Fruit fly (Drosophila melanogaster) whole organism, embryonic: ENCODE results near the gene CG7627.

ENCODE experiments used
- CG6683 ChIP-seq: fragments of 200-800 bp; sonication (Bioruptor generic); optimal IDR thresholded peaks from 2 replicates; lab custom pipeline; 2017; ENCODE audit warnings: missing biosample characterization, mild to moderate bottlenecking, missing genetic modification characterization, missing genetic modification reagents
- CG8359 ChIP-seq: fragments of 200-800 bp; sonication (Bioruptor generic); optimal IDR thresholded peaks from 2 replicates; lab custom pipeline; 2017; ENCODE audit warnings: missing biosample characterization, mild to moderate bottlenecking, missing genetic modification characterization, borderline replicate concordance
- CG9437 ChIP-seq: fragments of 200-800 bp; sonication (Bioruptor generic); optimal IDR thresholded peaks from 2 replicates; lab custom pipeline; 2018; ENCODE audit warnings: missing biosample characterization, mild to moderate bottlenecking, missing genetic modification characterization
- HHEX ChIP-seq: fragments of 200-800 bp; sonication (Bioruptor generic); optimal IDR thresholded peaks from 3 replicates; lab custom pipeline; 2017; ENCODE audit warnings: missing biosample characterization, mild to moderate bottlenecking, missing genetic modification characterization, missing genetic modification reagents
- Hmr ChIP-seq: fragments of 200-800 bp; sonication (Bioruptor generic); optimal IDR thresholded peaks from 3 replicates; lab custom pipeline; 2017; ENCODE audit warnings: mild to moderate bottlenecking, missing biosample characterization, missing genetic modification reagents, missing genetic modification characterization
- Meics ChIP-seq: fragments of 200-800 bp; sonication (Bioruptor generic); optimal IDR thresholded peaks from 2 replicates; lab custom pipeline; 2017; ENCODE audit warnings: missing biosample characterization, mild to moderate bottlenecking, missing genetic modification characterization
- Vsx1 ChIP-seq: fragments of 200-800 bp; sonication (Bioruptor generic); optimal IDR thresholded peaks from 2 replicates; lab custom pipeline; 2017; ENCODE audit warnings: missing biosample characterization, mild to moderate bottlenecking, missing genetic modification characterization, missing genetic modification reagents

DNA sequence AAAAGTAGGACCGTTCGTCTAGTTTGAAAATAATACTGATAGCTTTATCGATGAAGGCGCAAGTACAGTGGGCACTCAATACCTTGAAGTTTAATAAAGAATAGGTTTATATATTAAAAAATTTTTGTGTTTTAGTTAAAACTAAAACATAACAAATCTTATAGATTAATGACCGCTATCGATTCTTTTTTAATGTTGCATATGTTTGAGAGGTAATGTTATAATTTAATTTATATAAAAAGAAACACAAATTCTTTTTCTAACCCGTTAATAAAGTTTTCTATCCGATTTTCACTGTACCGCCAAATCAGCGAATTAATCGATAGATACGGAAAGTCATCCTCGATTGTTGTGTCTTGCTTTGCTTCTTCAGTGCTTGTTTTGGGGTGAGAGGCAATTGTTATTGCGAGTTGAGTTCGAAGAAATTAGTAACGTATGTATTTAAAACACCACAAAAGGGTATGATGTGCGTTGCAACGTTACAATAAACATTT, 21.9 kb upstream of the CG7627 start, which contains the start of the genes Dad1 and CG13384:
- peak; percentile 86 for TF ChIP-seq CG6683 (GFP tag; lab: Kevin White, UChicago)
- TF ChIP-seq CG9437: peak; percentile 87
- peak; percentile 94 for TF ChIP-seq Hmr
- TF ChIP-seq CG8359 (GFP tag; lab: Kevin White, UChicago): peak; percentile 51
- peak; percentile 79 for TF ChIP-seq HHEX (GFP tag; lab: Kevin White, UChicago)
- peak; percentile 78 for TF ChIP-seq Vsx1 (GFP tag; lab: Kevin White, UChicago)
- peak; percentile 95 for TF ChIP-seq Meics (GFP tag; lab: Kevin White, UChicago)
